Worm (Caenorhabditis elegans) whole organism, dauer: ENCODE measurements around the gene F41G3.5.
"Not testable (repeated sequence)": the region's sequence is repeated elsewhere in the genome, so short reads cannot be mapped to it uniquely, and the experiment has no call there.

Experiments
- unc-62 ChIP-seq: sonication (generic microtip); optimal IDR thresholded peaks from 2 replicates; lab custom pipeline; 2017; ENCODE audit warnings: missing biosample characterization, missing genetic modification reagents, missing genetic modification characterization

F41G3.5 gene

ce11 chrII:6756232-6756631, 9.7 kb downstream of the F41G3.5 start, which contains the start of gene F41G3.3:
TSS of gene F41G3.3 (plus strand) at chrII:6756532.
- no peak for TF ChIP-seq unc-62 (GFP tag; lab: Kevin White, UChicago)

- TF ChIP-seq unc-62 (GFP tag; lab: Kevin White, UChicago) = no peak
These were observed 18.2 kb downstream of the F41G3.5 start, which contains the start of gene nlp-50 for ce11 chrII:6764734-6765133. TSS of gene nlp-50 (plus strand) at chrII:6765034.

ce11 chrII:6768014-6768413, 21.5 kb downstream of the F41G3.5 start, which contains the start of gene F41G3.18:
TSS of gene F41G3.18 (plus strand) at chrII:6768314.
- no peak for TF ChIP-seq unc-62 (GFP tag; lab: Kevin White, UChicago)

ce11 chrII:6770030-6770429, 23.5 kb downstream of the F41G3.5 start:
- no peak for TF ChIP-seq unc-62 (GFP tag; lab: Kevin White, UChicago)

- TF ChIP-seq unc-62 (GFP tag; lab: Kevin White, UChicago) = no peak
These were observed 26.0 kb downstream of the F41G3.5 start for ce11 chrII:6772482-6772881.

- not testable (repeated sequence) for TF ChIP-seq unc-62 (GFP tag; lab: Kevin White, UChicago)
These were observed 28.6 kb downstream of the F41G3.5 start, which contains the start of gene agr-1 for ce11 chrII:6775076-6775475. TSS of gene agr-1 (minus strand) at chrII:6775176.

- TF ChIP-seq unc-62 (GFP tag; lab: Kevin White, UChicago) = no peak
These were observed 30.0 kb downstream of the F41G3.5 start, which contains the start of gene ssup-72 for ce11 chrII:6776418-6777034. TSS of gene ssup-72 (plus strand) at chrII:6776598.

- no peak for TF ChIP-seq unc-62 (GFP tag; lab: Kevin White, UChicago)
These were observed 32.6 kb downstream of the F41G3.5 start, which contains the start of gene T13C2.7 for ce11 chrII:6779104-6779503. TSS of gene T13C2.7 (plus strand) at chrII:6779404.

ce11 chrII:6781231-6781630, 34.7 kb downstream of the F41G3.5 start:
- no peak for TF ChIP-seq unc-62 (GFP tag; lab: Kevin White, UChicago)

ce11 chrII:6781983-6782382, 35.5 kb downstream of the F41G3.5 start:
- no peak for TF ChIP-seq unc-62 (GFP tag; lab: Kevin White, UChicago)

- TF ChIP-seq unc-62 (GFP tag; lab: Kevin White, UChicago) = no peak
These were observed 36.2 kb downstream of the F41G3.5 start for ce11 chrII:6782738-6783163.

- TF ChIP-seq unc-62 (GFP tag; lab: Kevin White, UChicago) = no peak
These were observed 36.9 kb downstream of the F41G3.5 start, which contains the start of gene gldi-2 for ce11 chrII:6783377-6783829. TSS of gene gldi-2 (plus strand) at chrII:6783427.

- no peak for TF ChIP-seq unc-62 (GFP tag; lab: Kevin White, UChicago)
These were observed 42.3 kb downstream of the F41G3.5 start, which contains the start of gene T13C2.3 for ce11 chrII:6788672-6789298. TSS of gene T13C2.3 (plus strand) at chrII:6789248.

- TF ChIP-seq unc-62 (GFP tag; lab: Kevin White, UChicago) = no peak
These were observed 45.4 kb downstream of the F41G3.5 start, which contains the start of gene T13C2.2 for ce11 chrII:6791891-6792290. TSS of gene T13C2.2 (plus strand) at chrII:6792191.
